Worm (Caenorhabditis elegans) whole organism, L4 larva: ENCODE results near the gene glrx-3.

Experiments used
- Y5F2A.4 ChIP-seq: fragments of 200-800 bp; sonication (Bioruptor generic); optimal IDR thresholded peaks from 2 replicates; lab custom pipeline; 2018; ENCODE audit warnings: mild to moderate bottlenecking, missing genetic modification characterization, missing compliant biosample characterization
- ceh-44 ChIP-seq: fragments of 200-800 bp; sonication (Bioruptor generic); IDR thresholded peaks from 2 replicates; pipeline ENCODE4 v1.3.6; 2022; ENCODE audit warnings: missing genetic modification reagents, missing genetic modification characterization, missing compliant biosample characterization
- dmd-8 ChIP-seq: fragments of 200-800 bp; sonication (Bioruptor generic); IDR thresholded peaks from 2 replicates; pipeline ENCODE4 v1.3.6; 2022; ENCODE audit warnings: missing genetic modification characterization, missing compliant biosample characterization
- hlh-11 ChIP-seq: fragments of 200-800 bp; sonication (Bioruptor generic); optimal IDR thresholded peaks from 2 replicates; lab custom pipeline; 2018; ENCODE audit warnings: mild to moderate bottlenecking, missing genetic modification characterization, missing compliant biosample characterization
- madf-5 ChIP-seq, 2 experiments: fragments of 200-800 bp; sonication (Bioruptor generic); IDR thresholded peaks; 2 replicates each; pipeline ENCODE4 v1.3.6; 2022; ENCODE audit warnings: missing compliant biosample characterization in 2 of 2, missing genetic modification characterization in 2 of 2
- nhr-42 ChIP-seq: fragments of 200-800 bp; sonication (Bioruptor generic); IDR thresholded peaks from 2 replicates; pipeline ENCODE4 v1.3.6; 2022; ENCODE audit warnings: missing genetic modification characterization, missing compliant biosample characterization
- saeg-2 ChIP-seq: fragments of 200-800 bp; sonication (Bioruptor generic); IDR thresholded peaks from 2 replicates; pipeline ENCODE4 v1.3.6; 2022; ENCODE audit warnings: missing genetic modification reagents, missing genetic modification characterization, missing compliant biosample characterization
- unc-39 ChIP-seq: sonication (generic microtip); optimal IDR thresholded peaks from 2 replicates; lab custom pipeline; 2017; ENCODE audit warnings: missing biosample characterization, missing genetic modification characterization
- unc-62 ChIP-seq, 3 experiments: fragments of 150-350 bp in 1 of 3; sonication (generic microtip); optimal IDR thresholded peaks in 2 of 3; peaks in 1 of 3; 1 replicate in 1 of 3; 2 replicates in 2 of 3; lab custom pipeline; 2014 to 2017; ENCODE audit warnings: missing biosample characterization in 3 of 3, missing genetic modification characterization in 3 of 3, missing genetic modification reagents in 3 of 3, missing genotype in 1 of 3
- zfp-2 ChIP-seq: sonication (generic microtip); optimal IDR thresholded peaks from 2 replicates; lab custom pipeline; 2016; ENCODE audit warnings: mild to moderate bottlenecking, missing genetic modification characterization, missing compliant biosample characterization

DNA sequence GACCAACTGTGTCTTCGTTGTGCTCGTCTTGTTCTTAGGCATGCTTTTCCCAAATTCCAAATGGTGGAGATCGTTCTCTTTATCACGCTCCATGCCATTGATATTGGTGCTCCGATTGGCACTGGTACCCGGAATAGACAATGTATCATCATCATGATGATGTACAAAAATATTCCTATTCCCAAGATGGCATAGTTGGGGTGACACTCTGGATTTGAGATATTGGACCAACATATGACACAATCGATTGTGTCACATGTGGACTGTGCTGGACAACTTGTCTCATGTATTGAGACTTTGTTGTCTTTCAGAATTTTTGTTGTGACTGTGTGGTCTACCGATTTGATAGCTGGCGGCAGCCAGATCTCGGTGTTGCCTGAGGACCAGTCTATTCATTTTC is 36.9 kb downstream of the glrx-3 start:
- TF ChIP-seq unc-62 (GFP tag; optimal IDR thresholded peaks at IDR 0.05 in 1 of 2; lab: Kevin White, UChicago) (no peak), unc-62 (tag; optimal IDR thresholded peaks at IDR 0.05; lab: Kevin White, UChicago) (no peak), saeg-2 (GFP tag; lab: Robert Waterston, UW) (no peak), madf-5 (GFP tag; IDR thresholded peaks at IDR 0.05; lab: Robert Waterston, UW) (no peak), unc-39 (tag; lab: Kevin White, UChicago) (no peak), Y5F2A.4 (GFP tag; lab: Kevin White, UChicago) (no peak), nhr-42 (GFP tag; lab: Robert Waterston, UW) (no peak), hlh-11 (tag; lab: Kevin White, UChicago) (no peak), ceh-44 (GFP tag; lab: Robert Waterston, UW) (no peak), zfp-2 (tag; lab: Kevin White, UChicago) (no peak), dmd-8 (GFP tag; lab: Robert Waterston, UW) (no peak)
